Worm (Caenorhabditis elegans) whole organism, young adult: ENCODE results near the gene C31A11.13.

Source experiments
- F22D6.2 ChIP-seq: sonication (generic microtip); optimal IDR thresholded peaks from 2 replicates; lab custom pipeline; 2016; ENCODE audit warnings: mild to moderate bottlenecking, missing genetic modification characterization, missing compliant biosample characterization
- F23B12.7 ChIP-seq: sonication (generic microtip); optimal IDR thresholded peaks from 2 replicates; lab custom pipeline; 2017; ENCODE audit warnings: missing genetic modification characterization, mild to moderate bottlenecking, missing compliant biosample characterization, antibody characterized with exemption, moderate library complexity; ENCODE audit not compliant: insufficient read depth
- dpl-1 ChIP-seq: fragments of 150-350 bp; optimal IDR thresholded peaks from 2 replicates; lab custom pipeline; 2014; ENCODE audit warnings: missing biosample characterization, missing genetic modification reagents, missing genetic modification characterization
- lag-1 ChIP-seq: fragments of 200-800 bp; sonication (Bioruptor generic); IDR thresholded peaks from 2 replicates; pipeline ENCODE4 v1.3.6; 2022; ENCODE audit warnings: missing genetic modification reagents, missing genetic modification characterization, missing compliant biosample characterization
- let-607 ChIP-seq, 2 experiments: fragments of 200-800 bp in 1 of 2; sonication (Bioruptor generic) in 1 of 2; sonication (generic microtip) in 1 of 2; optimal IDR thresholded peaks; 2 replicates each; lab custom pipeline; 2016 to 2018; ENCODE audit warnings: mild to moderate bottlenecking in 2 of 2, missing compliant biosample characterization in 2 of 2, missing genetic modification characterization in 2 of 2, moderate library complexity in 2 of 2, missing genotype in 1 of 2
- lin-26 ChIP-seq: fragments of 200-800 bp; sonication (Bioruptor generic); IDR thresholded peaks from 2 replicates; pipeline ENCODE4 v1.3.6; 2022; ENCODE audit warnings: missing genetic modification reagents, missing genetic modification characterization, missing compliant biosample characterization
- nfya-1 ChIP-seq: sonication (generic microtip); optimal IDR thresholded peaks from 2 replicates; lab custom pipeline; 2017; ENCODE audit warnings: antibody characterized with exemption, missing compliant biosample characterization, missing genetic modification characterization, borderline replicate concordance; ENCODE audit not compliant: insufficient read depth
- rec-8 ChIP-seq, 2 experiments: sonication (generic microtip); optimal IDR thresholded peaks; 2 replicates each; lab custom pipeline; 2016; ENCODE audit warnings: mild to moderate bottlenecking in 2 of 2, missing genetic modification characterization in 2 of 2, missing genetic modification reagents in 2 of 2, missing genotype in 2 of 2, missing biosample characterization in 1 of 2, missing compliant biosample characterization in 1 of 2, moderate library complexity in 1 of 2
- tbp1 ChIP-seq: fragments of 200-800 bp; sonication (Bioruptor generic); optimal IDR thresholded peaks from 2 replicates; lab custom pipeline; 2018; ENCODE audit warnings: mild to moderate bottlenecking, missing genetic modification characterization, missing compliant biosample characterization
- unc-130 ChIP-seq: sonication (generic microtip); optimal IDR thresholded peaks from 2 replicates; lab custom pipeline; 2016; ENCODE audit warnings: missing genetic modification reagents, missing genetic modification characterization, missing compliant biosample characterization
- unc-62 ChIP-seq: fragments of 150-350 bp; optimal IDR thresholded peaks from 2 replicates; lab custom pipeline; 2014; ENCODE audit warnings: missing biosample characterization, missing genetic modification reagents, missing genetic modification characterization

DNA sequence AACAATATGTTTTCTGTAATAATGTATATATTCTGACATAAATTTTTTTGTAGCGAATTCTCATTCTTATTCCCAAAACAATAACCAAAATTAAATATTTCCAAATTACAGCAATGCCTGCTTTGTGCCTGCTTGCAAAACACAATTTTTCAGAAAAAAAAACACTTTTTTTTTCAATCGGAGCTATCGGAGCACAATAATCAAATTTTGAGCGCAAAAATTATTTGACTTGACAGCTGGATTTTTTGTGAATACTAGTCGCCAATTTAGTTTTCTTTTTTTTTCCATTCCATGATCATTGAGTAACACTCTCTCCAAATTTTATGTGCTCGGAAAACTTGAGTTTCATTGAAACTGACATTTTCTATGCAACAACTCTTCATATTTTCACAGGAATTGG is 14.9 kb upstream of the C31A11.13 start, which contains the start of gene srh-180:
- no peak for TF ChIP-seq F23B12.7
- TF ChIP-seq F22D6.2 (tag; lab: Kevin White, UChicago) = no peak
- no peak for TF ChIP-seq unc-62 (GFP tag; lab: Kevin White, UChicago)
- TF ChIP-seq lin-26 (GFP tag; lab: Robert Waterston, UW) = no peak
- no peak for TF ChIP-seq nfya-1 (tag; lab: Kevin White, UChicago)
- TF ChIP-seq lag-1 (GFP tag; lab: Robert Waterston, UW) = no peak
- no peak for TF ChIP-seq let-607 (tag; optimal IDR thresholded peaks at IDR 0.05; lab: Kevin White, UChicago)
- TF ChIP-seq dpl-1 (GFP tag; lab: Kevin White, UChicago) = no peak
- TF ChIP-seq rec-8 (tag; optimal IDR thresholded peaks at IDR 0.05; lab: Kevin White, UChicago) = no peak
- TF ChIP-seq unc-130 (GFP tag; lab: Kevin White, UChicago) = no peak
- TF ChIP-seq tbp1 (GFP tag; lab: Kevin White, UChicago) = no peak
